Fruit fly (Drosophila melanogaster) ovary, adult (tissue): ENCODE measurements around the gene CG17321.

Source experiments
- CG17801 ChIP-seq: fragments of 200-800 bp; optimal IDR thresholded peaks from 2 replicates; lab custom pipeline; 2019; ENCODE audit warnings: missing biosample characterization, mild to moderate bottlenecking, missing genetic modification characterization, moderate library complexity; ENCODE audit not compliant: partially characterized antibody

The CG17321 gene

DNA sequence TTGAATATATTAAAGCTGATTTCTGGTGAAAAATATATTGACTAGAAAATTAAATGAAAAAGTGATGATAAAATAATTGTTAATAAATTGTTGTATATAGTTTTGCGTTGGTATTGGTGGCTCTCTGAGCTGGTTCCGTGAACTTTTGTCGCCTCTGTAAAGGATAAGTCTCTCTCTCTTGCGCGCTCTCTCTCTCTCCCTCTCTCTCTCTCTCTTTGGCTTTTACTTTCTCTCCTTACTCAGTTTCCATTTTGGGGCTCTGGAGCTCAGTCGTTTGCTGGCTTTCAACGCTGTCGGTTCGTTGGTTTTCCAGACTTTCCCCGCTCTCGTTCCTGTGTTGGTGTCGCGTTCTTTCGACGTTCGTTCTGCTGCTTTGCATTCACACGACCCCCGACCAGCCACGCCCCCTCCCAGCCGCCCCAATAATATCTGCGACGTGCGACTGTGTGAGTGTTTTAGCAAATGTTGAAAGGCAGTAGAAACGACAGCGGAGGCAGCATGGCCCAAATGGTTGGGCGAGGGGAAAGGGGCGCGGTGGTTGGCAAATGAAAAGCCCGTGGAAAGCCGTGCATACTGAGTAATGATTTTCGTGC, at the start of gene CG17321:
TSS of gene CG17321 (plus strand) at position 268 of the 593 bp plus-strand sequence.
- no peak for TF ChIP-seq CG17801

DNA sequence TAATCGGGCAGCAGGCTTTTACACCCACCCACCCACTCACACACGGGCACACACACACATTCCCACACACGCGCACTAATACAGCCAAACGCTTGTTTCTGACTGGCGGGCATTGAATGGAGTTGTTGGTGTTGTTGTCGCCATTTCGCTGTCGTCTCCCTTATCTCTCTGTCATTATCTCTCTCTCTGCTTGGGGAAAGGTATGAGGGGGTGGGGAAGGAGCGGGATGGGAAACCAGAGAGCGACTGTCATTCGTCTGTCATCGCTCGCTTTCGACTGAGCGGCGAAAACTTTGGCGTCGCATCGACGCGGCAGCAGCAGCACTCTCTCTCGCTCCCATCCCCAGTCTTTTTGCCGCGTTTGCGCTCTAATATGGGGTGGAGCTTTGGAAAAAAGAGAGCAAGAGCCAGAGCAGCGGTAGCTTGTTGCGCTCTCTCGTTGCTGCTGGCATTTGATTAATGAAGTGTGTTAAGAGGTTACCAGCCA, 49.0 kb upstream of the CG17321 start:
- no peak for TF ChIP-seq CG17801

dm6 chr2L:18796446-18796845, 48.5 kb upstream of the CG17321 start:
- TF ChIP-seq CG17801 = no peak

dm6 chr2L:18801704-18802103, 43.3 kb upstream of the CG17321 start:
- TF ChIP-seq CG17801 = no peak

DNA sequence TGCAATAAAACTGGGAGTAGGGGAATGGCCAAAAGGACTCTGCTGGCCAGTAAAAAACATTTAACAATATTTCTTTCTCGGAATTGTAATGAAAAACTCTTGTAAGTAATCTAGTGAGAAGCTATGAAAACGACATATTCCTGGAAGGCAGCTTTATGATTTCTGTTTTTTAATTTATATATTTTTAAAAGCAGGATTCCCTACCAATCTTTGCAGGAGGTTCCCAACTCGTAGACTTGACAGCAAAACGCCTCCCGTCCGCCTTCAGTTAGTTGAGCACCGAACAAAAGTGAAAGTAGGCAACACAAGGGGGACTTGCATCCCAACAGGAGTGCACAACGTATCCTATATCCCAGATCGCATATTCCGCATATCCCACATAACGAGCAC, 39.7 kb upstream of the CG17321 start, which contains the start of gene CG43814:
TSS of gene CG43814 (minus strand) at position 101 of the 390 bp plus-strand sequence.
- TF ChIP-seq CG17801 = no peak

DNA sequence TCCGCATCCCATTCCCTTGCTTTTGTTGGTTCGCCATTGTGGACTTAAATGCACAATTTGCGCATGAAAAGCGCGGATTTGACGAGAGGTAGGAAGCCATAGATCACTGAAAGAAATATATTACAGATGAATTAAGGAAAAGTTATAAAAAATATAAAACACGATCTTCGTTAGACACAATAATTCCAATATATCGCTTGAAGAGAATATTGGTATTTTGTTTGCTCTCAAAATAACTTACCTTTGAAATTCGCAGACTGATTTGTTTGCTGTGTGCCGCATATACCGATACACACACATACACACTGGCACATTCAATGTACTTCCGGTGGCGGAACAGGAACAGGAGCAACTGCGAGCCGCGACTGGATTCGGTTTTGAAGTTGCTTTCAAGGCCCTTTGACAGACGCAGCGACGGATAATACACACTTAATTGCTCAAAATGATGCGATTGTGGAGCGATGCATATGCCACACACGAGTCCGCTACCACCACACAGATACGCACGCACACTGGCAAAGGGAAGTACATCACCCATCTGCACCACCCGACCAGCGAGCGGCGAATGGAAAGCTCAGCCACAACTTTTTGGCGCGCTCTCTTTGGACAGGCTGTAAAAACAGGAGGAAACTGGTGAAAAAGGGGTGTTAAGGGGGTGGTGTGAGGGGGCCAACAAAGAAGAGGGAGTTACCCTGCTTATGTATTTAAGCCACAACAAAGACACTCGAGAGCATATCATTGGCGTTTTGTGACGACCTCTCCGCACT, 39.2 kb upstream of the CG17321 start:
- no peak for TF ChIP-seq CG17801

dm6 chr2L:18808754-18809329, 36.1 kb upstream of the CG17321 start:
- TF ChIP-seq CG17801 = no peak

DNA sequence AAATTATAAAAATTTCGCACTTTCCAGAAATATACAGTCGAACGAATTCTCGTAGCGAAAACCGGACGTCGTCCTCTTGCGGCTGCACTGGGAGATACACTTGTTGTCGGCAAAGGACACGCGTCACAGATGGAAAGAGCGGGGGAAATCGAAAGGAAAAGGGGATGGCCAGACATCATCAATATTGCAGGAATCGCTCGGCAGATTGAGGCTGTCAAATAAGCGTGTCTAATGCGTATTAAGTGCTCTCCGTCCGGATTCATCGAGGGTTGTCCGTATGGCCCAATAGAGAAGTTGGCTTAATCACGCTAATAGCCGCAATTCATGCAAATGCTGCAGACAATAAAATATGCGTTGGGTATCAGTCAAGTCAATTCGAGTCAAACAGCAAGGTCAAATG, 35.5 kb upstream of the CG17321 start:
- no peak for TF ChIP-seq CG17801

dm6 chr2L:18810960-18811642, 33.9 kb upstream of the CG17321 start, which contains the start of the genes CG10570 and CG42502:
TSS of gene CG10570 (minus strand) at chr2L:18811252.
TSS of gene CG42502 (minus strand) at chr2L:18811252.
- TF ChIP-seq CG17801 = no peak

dm6 chr2L:18812348-18812747, 32.6 kb upstream of the CG17321 start, which contains the start of the genes CG17325 and CG42305:
TSS of gene CG17325 (plus strand) at chr2L:18812648.
TSS of gene CG42305 (plus strand) at chr2L:18812648.
- TF ChIP-seq CG17801 = no peak

- no peak for TF ChIP-seq CG17801
Observed at dm6 chr2L:18812755-18813154, 32.2 kb upstream of the CG17321 start.

- TF ChIP-seq CG17801 = no peak
Observed at dm6 chr2L:18815194-18815593, 29.8 kb upstream of the CG17321 start.

dm6 chr2L:18818397-18818796, 26.6 kb upstream of the CG17321 start:
- TF ChIP-seq CG17801 = no peak

- no peak for TF ChIP-seq CG17801
Observed at dm6 chr2L:18819044-18819443, 25.9 kb upstream of the CG17321 start, which contains the start of gene Ugt36F1. TSS of gene Ugt36F1 (plus strand) at chr2L:18819344.

DNA sequence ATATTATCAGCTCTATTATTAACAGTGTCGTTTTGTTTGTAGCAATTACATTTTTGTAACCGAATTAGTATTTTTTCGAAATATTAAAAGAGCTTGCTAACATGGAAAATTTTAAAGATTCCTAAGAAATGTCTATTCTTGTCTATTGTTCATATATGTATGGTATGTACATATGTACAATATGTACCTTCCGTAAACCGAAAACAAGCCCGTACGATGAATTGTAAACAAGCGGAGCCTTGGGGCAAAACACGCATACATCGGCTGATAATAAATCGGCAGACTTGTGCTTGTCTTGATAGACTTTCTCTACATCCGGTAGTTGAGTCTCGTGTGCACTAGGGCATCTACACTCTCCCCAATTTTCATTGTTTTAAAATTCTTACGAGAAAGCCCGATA, 22.2 kb upstream of the CG17321 start:
- no peak for TF ChIP-seq CG17801

DNA sequence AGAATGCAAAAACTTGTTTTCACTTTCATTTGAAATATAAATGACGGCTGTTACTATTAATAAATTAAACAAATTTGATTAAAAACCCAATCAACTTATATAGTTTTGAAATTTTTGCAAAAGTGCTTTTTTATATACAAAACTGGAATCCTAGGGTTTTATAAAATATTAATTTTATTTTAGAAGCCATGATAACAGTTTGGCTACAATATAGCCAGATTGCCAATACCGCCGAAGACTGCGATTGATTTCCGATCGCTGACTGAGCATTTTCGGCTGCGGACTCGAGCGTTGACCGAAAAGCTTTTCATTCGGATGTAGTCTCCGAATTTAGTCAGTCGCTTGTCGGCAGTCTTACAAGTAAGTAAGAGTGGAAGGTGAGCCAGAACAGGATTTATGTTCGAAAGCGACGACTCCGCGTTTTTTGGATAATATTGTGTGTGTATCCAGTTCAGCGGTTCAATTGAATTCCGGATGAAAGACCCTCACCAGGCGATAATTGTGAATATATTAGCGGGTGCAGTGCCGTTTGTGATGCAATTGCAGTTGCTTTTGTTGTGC, 21.7 kb upstream of the CG17321 start, which contains the start of gene Ugt36D1:
TSS of gene Ugt36D1 (plus strand) at position 306 of the 561 bp plus-strand sequence.
- peak; percentile 22 for TF ChIP-seq CG17801
